Worm (Caenorhabditis elegans): ENCODE measurements around the gene F46C5.6.

F46C5.6 gene

DNA sequence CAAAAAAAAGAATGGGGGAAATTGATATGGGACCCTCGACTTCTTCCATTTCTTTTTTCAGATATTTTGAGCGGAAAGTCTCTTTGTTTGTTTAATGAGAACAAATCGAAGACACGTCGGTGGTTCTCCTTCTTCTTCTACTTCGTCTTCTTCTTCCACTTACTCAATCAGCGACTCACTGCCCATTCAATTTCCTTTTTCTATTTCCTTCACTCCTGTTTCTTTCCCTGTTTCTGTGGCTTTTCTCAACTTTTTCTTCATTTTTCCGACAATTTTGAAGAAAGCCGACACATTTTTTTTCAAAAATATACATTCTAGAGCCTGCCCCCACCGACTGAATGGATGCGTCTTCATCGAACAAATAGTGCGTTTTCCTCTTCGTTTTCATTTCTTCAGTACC lies 8.5 kb downstream of the F46C5.6 start, which contains the start of gene F46C5.4:
F46C5.4 (plus strand) TSS at position 222 of the 400 bp plus-strand sequence.
- peak; percentile 69 for TF ChIP-seq fkh-10 (GFP tag; optimal IDR thresholded peaks at IDR 0.05)
- TF ChIP-seq ztf-4 (tag; optimal IDR thresholded peaks at IDR 0.05): no peak

DNA sequence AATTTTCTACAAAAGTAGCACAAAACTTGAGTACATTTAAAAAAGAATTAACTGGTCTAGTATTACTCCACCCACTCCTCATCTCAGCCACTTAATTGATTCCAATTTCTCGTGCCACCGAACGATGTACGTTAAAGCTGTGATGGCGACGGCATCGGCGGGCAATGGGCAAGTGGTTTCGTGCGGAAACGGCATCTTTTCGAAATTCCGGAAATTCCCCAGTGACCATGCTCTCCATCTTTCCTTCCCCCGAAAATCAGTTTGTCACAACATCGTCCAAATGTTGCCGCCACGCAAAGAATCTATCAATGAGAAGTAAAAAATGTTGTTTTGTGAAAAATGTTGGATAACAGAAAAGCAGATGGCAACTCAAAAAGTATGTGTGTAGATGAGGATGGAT lies 11.4 kb downstream of the F46C5.6 start:
- peak; percentile 16 for TF ChIP-seq lin-39 (tag; optimal IDR thresholded peaks at IDR 0.05)
- TF ChIP-seq nhr-11 (tag; optimal IDR thresholded peaks at IDR 0.05): no peak

DNA sequence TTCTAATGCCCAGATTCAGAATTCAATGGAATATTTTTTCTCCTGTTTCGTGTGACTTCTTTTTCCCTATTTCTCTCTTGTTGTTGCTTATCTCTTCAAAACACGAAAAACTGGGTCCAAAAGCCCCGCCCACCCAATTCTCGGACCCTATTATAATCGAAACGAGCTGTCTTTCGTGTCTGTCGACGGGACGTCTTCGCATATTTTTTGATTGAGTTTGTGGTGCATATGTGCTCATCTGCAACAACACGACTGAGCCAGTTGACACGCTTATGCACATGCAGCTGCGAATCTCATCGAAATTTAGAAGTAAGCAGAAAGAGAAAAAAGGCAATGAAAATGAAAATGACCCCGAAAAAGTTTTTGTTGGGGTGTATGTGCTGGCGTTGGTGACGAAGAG lies 13.4 kb downstream of the F46C5.6 start:
- TF ChIP-seq ceh-16 (tag; optimal IDR thresholded peaks at IDR 0.05) (no peak), egl-5 (tag; optimal IDR thresholded peaks at IDR 0.05) (no peak), nhr-67 (tag; optimal IDR thresholded peaks at IDR 0.05) (no peak), elt-2 (tag; optimal IDR thresholded peaks at IDR 0.05) (no peak), elt-1 (tag; optimal IDR thresholded peaks at IDR 0.05) (no peak), nhr-12 (tag; optimal IDR thresholded peaks at IDR 0.05) (no peak), ztf-11 (tag; optimal IDR thresholded peaks at IDR 0.05) (no peak), sea-2 (GFP tag; optimal IDR thresholded peaks at IDR 0.05) (no peak)

DNA sequence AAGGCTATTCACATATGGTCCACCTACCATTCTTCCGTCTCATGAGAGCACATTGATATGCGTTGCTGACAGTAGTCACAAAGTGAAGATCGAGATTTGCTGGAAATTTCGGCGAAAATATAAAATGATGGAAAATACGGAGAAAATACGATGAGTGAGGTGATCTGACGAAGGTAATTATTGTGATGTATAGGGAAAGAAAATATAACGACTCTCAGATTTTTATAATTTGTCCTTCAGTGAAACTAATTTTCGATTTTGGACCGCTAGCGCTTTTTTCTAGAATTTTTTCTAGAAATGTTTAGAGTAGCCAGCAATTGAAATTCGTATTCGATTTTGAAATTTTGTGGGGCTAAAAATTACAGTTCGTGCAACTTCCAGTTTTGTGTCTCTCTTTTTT lies 15.1 kb downstream of the F46C5.6 start, which contains the start of gene F46C5.2:
F46C5.2 (minus strand) TSS at position 101 of the 400 bp plus-strand sequence.
- TF ChIP-seq ceh-16 (tag; optimal IDR thresholded peaks at IDR 0.05) (no peak), nhr-67 (tag; optimal IDR thresholded peaks at IDR 0.05) (no peak), pqm-1 (tag; optimal IDR thresholded peaks at IDR 0.05) (no peak), snpc-4 (tag; optimal IDR thresholded peaks at IDR 0.05) (no peak), fkh-2 (tag; optimal IDR thresholded peaks at IDR 0.05) (no peak)

DNA sequence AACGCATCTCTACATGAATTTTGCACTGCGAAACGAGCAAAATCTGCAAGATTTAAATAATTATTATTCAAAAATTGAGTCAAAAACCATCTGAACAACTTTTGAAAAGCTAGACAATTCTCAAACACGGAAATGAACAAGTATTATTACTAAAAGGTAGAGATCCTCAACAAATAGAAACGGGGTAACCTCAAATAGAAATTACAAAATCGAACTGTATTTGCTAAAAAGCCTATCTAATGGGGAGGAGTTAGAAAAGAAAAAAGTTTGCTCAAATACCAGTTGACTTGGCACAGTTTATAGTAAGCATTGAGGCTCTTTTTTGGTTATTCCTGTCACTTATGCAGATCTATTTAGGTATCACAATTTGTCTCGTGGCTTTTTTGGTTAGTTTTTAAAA lies 18.5 kb downstream of the F46C5.6 start, which contains the start of gene nas-25:
nas-25 (plus strand) TSS at position 301 of the 400 bp plus-strand sequence.
- TF ChIP-seq lsy-12 (tag; optimal IDR thresholded peaks at IDR 0.05) (no peak), nhr-28 (tag; optimal IDR thresholded peaks at IDR 0.05) (no peak), skn-1 (tag; optimal IDR thresholded peaks at IDR 0.05) (no peak), eor-1 (tag; optimal IDR thresholded peaks at IDR 0.05) (no peak)

DNA sequence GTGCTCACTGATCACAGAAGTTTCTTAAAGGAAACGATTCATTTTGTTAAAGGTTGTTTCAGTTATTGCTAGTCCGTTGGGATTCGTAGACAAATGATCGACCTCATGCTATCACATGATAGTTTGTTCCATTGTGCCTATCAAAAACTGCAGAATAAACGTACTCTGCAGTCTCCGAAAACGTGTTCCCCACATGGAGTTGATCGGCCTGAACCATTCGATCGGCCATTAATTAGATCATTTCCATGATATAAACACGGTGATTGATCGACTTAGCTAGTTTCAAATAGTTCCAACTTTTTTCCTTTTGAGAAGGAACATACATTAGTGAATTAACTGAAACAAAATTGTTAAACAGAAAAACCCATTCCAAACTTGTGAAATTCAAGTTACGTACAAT lies 21.6 kb downstream of the F46C5.6 start:
- TF ChIP-seq ztf-4 (tag; optimal IDR thresholded peaks at IDR 0.05) (no peak), nfya-1 (tag; optimal IDR thresholded peaks at IDR 0.05; ENCODE audit: insufficient read depth) (no peak), zag-1 (tag; optimal IDR thresholded peaks at IDR 0.05) (no peak), nhr-76 (tag; optimal IDR thresholded peaks at IDR 0.05) (no peak), R02D3.7 (tag; optimal IDR thresholded peaks at IDR 0.05) (no peak), pqm-1 (tag; optimal IDR thresholded peaks at IDR 0.05) (peak; percentile 13), jun-1 (tag; optimal IDR thresholded peaks at IDR 0.05) (peak; percentile 38), unc-39 (tag; optimal IDR thresholded peaks at IDR 0.05) (no peak), ztf-11 (tag; optimal IDR thresholded peaks at IDR 0.05) (no peak), lin-39 (tag; optimal IDR thresholded peaks at IDR 0.05) (no peak), fkh-10 (GFP tag; optimal IDR thresholded peaks at IDR 0.05) (no peak), ama-1 (optimal IDR thresholded peaks at IDR 0.05) (no peak), egl-5 (tag; optimal IDR thresholded peaks at IDR 0.05) (no peak), elt-3 (tag; optimal IDR thresholded peaks at IDR 0.05) (no peak), nhr-43 (tag; optimal IDR thresholded peaks at IDR 0.05; ENCODE audit: poor library complexity, severe bottlenecking) (peak; percentile 99), ceh-9 (tag; optimal IDR thresholded peaks at IDR 0.05) (no peak), nhr-23 (tag; optimal IDR thresholded peaks at IDR 0.05) (peak; percentile 77), unc-62 (GFP tag; optimal IDR thresholded peaks at IDR 0.05) (no peak), sea-2 (GFP tag; optimal IDR thresholded peaks at IDR 0.05) (no peak), nhr-67 (tag; optimal IDR thresholded peaks at IDR 0.05) (no peak), aly-2 (tag; optimal IDR thresholded peaks at IDR 0.05) (no peak), nhr-237 (tag; optimal IDR thresholded peaks at IDR 0.05) (no peak), daf-12 (tag; optimal IDR thresholded peaks at IDR 0.05) (no peak), fos-1 (tag; optimal IDR thresholded peaks at IDR 0.05) (no peak), nhr-28 (tag; optimal IDR thresholded peaks at IDR 0.05) (no peak), fkh-2 (tag; optimal IDR thresholded peaks at IDR 0.05) (no peak), mdl-1 (tag; optimal IDR thresholded peaks at IDR 0.05) (peak; percentile 45), eor-1 (tag; optimal IDR thresholded peaks at IDR 0.05) (no peak), ceh-28 (tag; optimal IDR thresholded peaks at IDR 0.05) (no peak), nhr-25 (tag; optimal IDR thresholded peaks at IDR 0.05) (peak; percentile 63)
